Fruit fly (Drosophila melanogaster) ovary, adult (tissue): ENCODE data around the gene CG5793.

Experiments used
- CG17801 ChIP-seq: fragments of 200-800 bp; optimal IDR thresholded peaks from 2 replicates; lab custom pipeline; 2019; ENCODE audit warnings: missing biosample characterization, mild to moderate bottlenecking, missing genetic modification characterization, moderate library complexity; ENCODE audit not compliant: partially characterized antibody

The CG5793 gene

dm6 chr3R:21102477-21102876 is 24.9 kb upstream of the CG5793 start:
- no peak for TF ChIP-seq CG17801

- TF ChIP-seq CG17801, result peak; percentile 73
Measured at dm6 chr3R:21107907-21108591, 19.3 kb upstream of the CG5793 start, which contains the start of the genes Sec15 and rtet. TSS of gene Sec15 (minus strand) at chr3R:21107972. TSS of gene rtet (plus strand) at chr3R:21108446.

- no peak for TF ChIP-seq CG17801
Measured at dm6 chr3R:21109712-21110111, 17.7 kb upstream of the CG5793 start.

dm6 chr3R:21111046-21111480 is 16.3 kb upstream of the CG5793 start, which contains the start of gene Rab11:
TSS of gene Rab11 (plus strand) at chr3R:21111408.
- peak; percentile 76 for TF ChIP-seq CG17801

- peak; percentile 45 for TF ChIP-seq CG17801
Measured at dm6 chr3R:21111964-21112740, 15.2 kb upstream of the CG5793 start.

- TF ChIP-seq CG17801, result peak; percentile 71
Measured at dm6 chr3R:21112742-21113465, 14.5 kb upstream of the CG5793 start.

- no peak for TF ChIP-seq CG17801
Measured at dm6 chr3R:21116057-21116456, 11.3 kb upstream of the CG5793 start, which contains the start of gene ppan. TSS of gene ppan (plus strand) at chr3R:21116254.

- peak; percentile 40 for TF ChIP-seq CG17801
Measured at dm6 chr3R:21118784-21119183, 8.6 kb upstream of the CG5793 start, which contains the start of gene Bdbt. TSS of gene Bdbt (minus strand) at chr3R:21118856.

- no peak for TF ChIP-seq CG17801
Measured at dm6 chr3R:21124225-21124624, 3.1 kb upstream of the CG5793 start.

dm6 chr3R:21126673-21127284 is 594 bp upstream of the CG5793 start:
- no peak for TF ChIP-seq CG17801

- TF ChIP-seq CG17801, result no peak
Measured at dm6 chr3R:21129617-21130016, 2.2 kb downstream of the CG5793 start, which contains the start of gene Obp93a. TSS of gene Obp93a (minus strand) at chr3R:21129717.

dm6 chr3R:21130050-21130449 is 2.7 kb downstream of the CG5793 start, which contains the start of gene Ice2:
TSS of gene Ice2 (plus strand) at chr3R:21130216.
- no peak for TF ChIP-seq CG17801

- no peak for TF ChIP-seq CG17801
Measured at dm6 chr3R:21133517-21133916, 6.1 kb downstream of the CG5793 start, which contains the start of gene Trm7-34. TSS of gene Trm7-34 (minus strand) at chr3R:21133881.

- TF ChIP-seq CG17801, result peak; percentile 45
Measured at dm6 chr3R:21133951-21134350, 6.6 kb downstream of the CG5793 start, which contains the start of gene Usp8. TSS of gene Usp8 (plus strand) at chr3R:21134262.

- TF ChIP-seq CG17801, result peak; percentile 70
Measured at dm6 chr3R:21138220-21138754, 10.9 kb downstream of the CG5793 start, which contains the start of gene meigo. TSS of gene meigo (plus strand) at chr3R:21138270.

dm6 chr3R:21140458-21140857 is 13.1 kb downstream of the CG5793 start, which contains the start of gene SNF4Agamma:
TSS of gene SNF4Agamma (plus strand) at chr3R:21140739.
- peak; percentile 25 for TF ChIP-seq CG17801
